Worm (Caenorhabditis elegans) whole organism, early embryonic: ENCODE results near the gene T06D8.9.

ENCODE experiments used
- F13C5.2 ChIP-seq: sonication (generic microtip); optimal IDR thresholded peaks from 2 replicates; lab custom pipeline; 2017; ENCODE audit warnings: mild to moderate bottlenecking, missing genetic modification characterization, inconsistent platforms, missing compliant biosample characterization
- aly-1 ChIP-seq: sonication (generic microtip); optimal IDR thresholded peaks from 2 replicates; lab custom pipeline; 2016; ENCODE audit warnings: missing genetic modification characterization, missing compliant biosample characterization
- ama-1 ChIP-seq: fragments of 150-350 bp; optimal IDR thresholded peaks from 2 replicates; lab custom pipeline; 2014
- ceh-36 ChIP-seq: sonication (generic microtip); optimal IDR thresholded peaks from 2 replicates; lab custom pipeline; 2016; ENCODE audit warnings: missing genetic modification characterization, inconsistent platforms, missing compliant biosample characterization
- ets-7 ChIP-seq: sonication (generic microtip); optimal IDR thresholded peaks from 2 replicates; lab custom pipeline; 2016; ENCODE audit warnings: missing genotype, missing genetic modification characterization, missing compliant biosample characterization
- flt-1 ChIP-seq: fragments of 200-800 bp; sonication (Bioruptor generic); IDR thresholded peaks from 2 replicates; pipeline ENCODE4 v1.3.6; 2022; ENCODE audit warnings: missing genetic modification characterization, missing compliant biosample characterization
- hmg-4 ChIP-seq: fragments of 200-800 bp; sonication (Bioruptor generic); optimal IDR thresholded peaks from 2 replicates; lab custom pipeline; 2018; ENCODE audit warnings: mild to moderate bottlenecking, missing genetic modification characterization, missing compliant biosample characterization
- pes-1 ChIP-seq: fragments of 200-800 bp; sonication (Bioruptor generic); IDR thresholded peaks from 2 replicates; pipeline ENCODE4 v1.3.6; 2022; ENCODE audit warnings: missing genetic modification reagents, missing genetic modification characterization, missing compliant biosample characterization
- scrt-1 ChIP-seq: fragments of 200-800 bp; sonication (Bioruptor generic); IDR thresholded peaks from 2 replicates; pipeline ENCODE4 v1.3.6; 2022; ENCODE audit warnings: missing genetic modification characterization, missing compliant biosample characterization
- tbx-11 ChIP-seq: fragments of 200-800 bp; sonication (Bioruptor generic); IDR thresholded peaks from 2 replicates; pipeline ENCODE4 v1.3.6; 2022; ENCODE audit warnings: missing genetic modification characterization, missing compliant biosample characterization
- tra-4 ChIP-seq: sonication (generic microtip); optimal IDR thresholded peaks from 2 replicates; lab custom pipeline; 2017; ENCODE audit warnings: missing genetic modification characterization, missing compliant biosample characterization

DNA sequence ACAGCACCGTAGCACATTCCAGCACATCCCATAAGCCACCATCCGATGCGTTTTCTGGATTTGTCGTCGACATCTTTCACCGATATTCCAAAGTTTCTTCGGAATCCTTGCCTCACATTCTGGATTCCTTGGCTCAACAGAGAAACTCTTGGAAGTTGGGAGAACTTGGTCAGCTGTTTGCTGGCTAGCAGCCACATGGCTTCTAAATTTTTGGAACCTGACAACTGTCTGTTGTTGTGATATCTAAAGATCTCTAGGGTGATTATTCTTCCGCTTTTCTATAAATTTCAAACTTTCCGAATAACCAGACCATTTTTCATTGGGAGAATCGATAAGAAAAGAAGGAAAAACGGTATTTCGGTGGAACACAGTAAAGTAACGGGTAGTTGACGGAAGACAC lies 4.6 kb upstream of the T06D8.9 start, which contains the start of gene cox-15:
- no peak for TF ChIP-seq ama-1 (lab: Kevin White, UChicago)
- no peak for TF ChIP-seq ets-7 (tag; lab: Kevin White, UChicago)
- TF ChIP-seq F13C5.2 (tag; lab: Kevin White, UChicago): no peak
- no peak for TF ChIP-seq flt-1 (GFP tag; lab: Robert Waterston, UW)
- no peak for TF ChIP-seq aly-1 (tag; lab: Kevin White, UChicago)
- no peak for TF ChIP-seq hmg-4 (GFP tag; lab: Kevin White, UChicago)
- TF ChIP-seq tra-4 (tag; lab: Kevin White, UChicago): no peak
- no peak for TF ChIP-seq tbx-11
- TF ChIP-seq ceh-36: no peak
- no peak for TF ChIP-seq pes-1 (GFP tag; lab: Robert Waterston, UW)
- no peak for TF ChIP-seq scrt-1 (GFP tag; lab: Robert Waterston, UW)
